Worm (Caenorhabditis elegans): ENCODE measurements around the gene znf-782.

DNA sequence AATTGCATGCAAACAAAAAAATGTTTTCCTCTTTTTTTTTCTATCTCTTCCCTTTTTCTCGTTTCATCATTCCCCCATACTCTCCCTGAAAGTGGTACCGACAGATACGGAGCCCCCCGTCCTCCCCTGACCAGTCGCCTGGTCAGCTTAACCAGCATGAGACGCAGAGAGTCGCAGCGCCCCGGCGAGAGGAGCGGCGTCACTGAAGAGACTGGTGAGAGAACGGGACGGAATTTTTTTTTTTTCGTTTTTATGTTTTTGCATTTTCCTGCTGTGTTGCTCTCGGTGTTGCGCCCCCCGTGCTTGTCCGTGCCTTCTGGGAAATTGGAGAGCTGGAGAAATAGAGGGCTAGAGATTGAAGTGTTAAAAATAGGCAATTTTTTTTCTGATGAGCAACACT is 3.1 kb upstream of the znf-782 start:
- TF ChIP-seq pqm-1 (tag; optimal IDR thresholded peaks at IDR 0.05) (no peak), pat-9 (tag; optimal IDR thresholded peaks at IDR 0.05) (no peak), pros-1 (tag; optimal IDR thresholded peaks at IDR 0.05) (no peak), lin-11 (tag; optimal IDR thresholded peaks at IDR 0.05) (no peak)
